Fruit fly (Drosophila melanogaster): ENCODE data around the gene per.

The per gene

DNA sequence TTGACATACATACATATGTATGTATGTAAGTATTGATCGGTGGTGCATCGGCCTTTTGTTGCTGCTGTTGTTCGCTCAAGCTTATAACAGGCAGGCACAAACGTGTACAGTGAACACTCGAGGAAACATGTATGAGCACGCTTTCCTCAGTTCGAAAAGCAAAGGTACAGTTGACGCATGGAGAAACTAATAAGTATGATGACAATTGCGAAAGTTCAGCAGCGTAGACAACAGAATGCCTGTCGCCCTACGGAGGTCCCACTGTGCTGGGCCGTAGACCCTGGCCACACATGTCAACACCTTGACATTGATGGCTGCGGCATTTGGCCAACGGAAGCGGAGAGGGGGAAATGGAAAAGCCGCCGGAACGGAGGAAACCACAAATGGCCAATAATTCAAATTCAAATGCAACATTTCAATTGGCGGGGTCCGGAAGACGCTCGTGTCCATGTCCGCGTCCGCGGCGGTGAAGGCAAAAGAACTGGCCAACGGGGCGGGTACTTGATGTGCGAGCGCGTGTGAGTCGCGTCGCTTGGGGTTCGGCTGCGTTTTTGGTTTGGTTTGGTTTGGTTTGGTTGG lies 22.9 kb downstream of the per start, which contains the start of gene CG2681 (continued):
- 0 out of 2 replicates have a peak, but pooled peaks have one; percentile 3 for TF ChIP-seq Poxn (GFP tag; IDR thresholded peaks at IDR 0.05)
- TF ChIP-seq BtbVII (GFP tag; optimal IDR thresholded peaks at IDR 0.05), result no peak
- 0 out of 3 replicates have a peak, but pooled peaks have one; percentile 37 for TF ChIP-seq CG3726 (GFP tag; IDR thresholded peaks at IDR 0.05)
- TF ChIP-seq Atf6 (GFP tag; IDR thresholded peaks at IDR 0.05), result peak; percentile 32; the same call in 1 of the 2 replicates
- peak; percentile 72 for TF ChIP-seq sens (GFP tag)
- TF ChIP-seq CG10366 (GFP tag; IDR thresholded peaks at IDR 0.05), result peak; percentile 54
- TF ChIP-seq HLH54F (GFP tag; optimal IDR thresholded peaks at IDR 0.05), result peak; percentile 46
- TF ChIP-seq lov (optimal IDR thresholded peaks at IDR 0.05), result no peak
- no peak for TF ChIP-seq lov (GFP tag; IDR thresholded peaks at IDR 0.05)
- TF ChIP-seq Xrp1 (GFP tag; IDR thresholded peaks at IDR 0.05), result peak; percentile 43; the same call in 1 of the 2 replicates
- no peak for TF ChIP-seq psq (GFP tag; optimal IDR thresholded peaks at IDR 0.05)
- peak; percentile 46 for TF ChIP-seq esg (GFP tag; conservative IDR thresholded peaks at IDR 0.05)
- TF ChIP-seq maf-S (GFP tag; optimal IDR thresholded peaks at IDR 0.05), result no peak
- TF ChIP-seq gfzf (GFP tag; optimal IDR thresholded peaks at IDR 0.05), result no peak
- TF ChIP-seq gce (GFP tag; IDR thresholded peaks at IDR 0.05), result no peak
- peak; percentile 66; the same call in 2 of the 3 replicates for TF ChIP-seq ken (GFP tag; IDR thresholded peaks at IDR 0.05)
- no peak for TF ChIP-seq CG13287 (GFP tag; IDR thresholded peaks at IDR 0.05; ENCODE audit: partially characterized antibody)
- 0 out of 2 replicates have a peak, but pooled peaks have one; percentile 28 for TF ChIP-seq CG4404 (GFP tag; IDR thresholded peaks at IDR 0.05)
- no peak for TF ChIP-seq grn (GFP tag; optimal IDR thresholded peaks at IDR 0.05)
- TF ChIP-seq Awh (GFP tag; IDR thresholded peaks at IDR 0.05), result peak; percentile 49; the same call in 1 of the 2 replicates
- TF ChIP-seq ara (GFP tag; IDR thresholded peaks at IDR 0.05), result peak; percentile 31
- TF ChIP-seq CoRest (tag; optimal IDR thresholded peaks at IDR 0.05), result peak; percentile 6
- no peak for TF ChIP-seq CG3281 (GFP tag; optimal IDR thresholded peaks at IDR 0.05)
- TF ChIP-seq Gsc (GFP tag; IDR thresholded peaks at IDR 0.05), result no peak
- TF ChIP-seq slbo (GFP tag; IDR thresholded peaks at IDR 0.05), result peak; percentile 84
- TF ChIP-seq CG10565 (GFP tag; optimal IDR thresholded peaks at IDR 0.05), result no peak
- TF ChIP-seq CG8944 (GFP tag; optimal IDR thresholded peaks at IDR 0.05), result peak; percentile 14
- TF ChIP-seq mam (GFP tag; optimal IDR thresholded peaks at IDR 0.05), result peak; percentile 43
- TF ChIP-seq mld (GFP tag; IDR thresholded peaks at IDR 0.05; ENCODE audit: partially characterized antibody), result no peak
- TF ChIP-seq Hsf (GFP tag; optimal IDR thresholded peaks at IDR 0.05), result peak; percentile 27
- peak; percentile 63 for TF ChIP-seq Ptx1 (GFP tag; IDR thresholded peaks at IDR 0.05)
- peak; percentile 89 for TF ChIP-seq Med (GFP tag)
- 0 out of 2 replicates have a peak, but pooled peaks have one; percentile 14 for TF ChIP-seq danr (GFP tag; IDR thresholded peaks at IDR 0.05)
- TF ChIP-seq ab (GFP tag; optimal IDR thresholded peaks at IDR 0.05), result no peak
- no peak for TF ChIP-seq Nf-YC (tag; optimal IDR thresholded peaks at IDR 0.05)
- no peak for TF ChIP-seq luna (GFP tag; optimal IDR thresholded peaks at IDR 0.05)
- TF ChIP-seq CG13624 (GFP tag; optimal IDR thresholded peaks at IDR 0.05), result peak; percentile 20
- TF ChIP-seq sr (GFP tag; IDR thresholded peaks at IDR 0.05), result 0 out of 3 replicates have a peak, but pooled peaks have one; percentile 26
- no peak for TF ChIP-seq slp2 (GFP tag; optimal IDR thresholded peaks at IDR 0.05)
- 0 out of 3 replicates have a peak, but pooled peaks have one; percentile 51 for TF ChIP-seq otp (GFP tag; IDR thresholded peaks at IDR 0.05)
- TF ChIP-seq CG7372 (GFP tag; IDR thresholded peaks at IDR 0.05), result peak; percentile 29; the same call in 1 of the 2 replicates
- TF ChIP-seq ssp (GFP tag; IDR thresholded peaks at IDR 0.05), result 0 out of 2 replicates have a peak, but pooled peaks have one; percentile 15
- peak; percentile 23 to 50 for TF ChIP-seq Pdp1 (GFP tag; optimal IDR thresholded peaks at IDR 0.05)
- TF ChIP-seq CG7987 (GFP tag; optimal IDR thresholded peaks at IDR 0.05), result no peak
- TF ChIP-seq ase (GFP tag; IDR thresholded peaks at IDR 0.05), result peak; percentile 39; the same call in 2 of the 3 replicates
- TF ChIP-seq dpn (GFP tag; optimal IDR thresholded peaks at IDR 0.05), result peak; percentile 22 to 37
- TF ChIP-seq CG32532 (GFP tag; IDR thresholded peaks at IDR 0.05), result peak; percentile 62
- no peak for TF ChIP-seq trem (tag; optimal IDR thresholded peaks at IDR 0.05)
- peak; percentile 31 for TF ChIP-seq Dip3 (GFP tag; optimal IDR thresholded peaks at IDR 0.05)
- TF ChIP-seq E2f1 (GFP tag; IDR thresholded peaks at IDR 0.05), result peak; percentile 66
- no peak for TF ChIP-seq Hand (GFP tag; optimal IDR thresholded peaks at IDR 0.05)

Data from whole organism, embryonic.